Worm (Caenorhabditis elegans) whole organism, young adult: Measurements from ENCODE around the gene H01G02.1.

Experiments
- B0035.1 ChIP-seq: sonication (generic microtip); optimal IDR thresholded peaks from 2 replicates; lab custom pipeline; 2016; ENCODE audit warnings: missing genetic modification characterization, mild to moderate bottlenecking, missing compliant biosample characterization, missing genotype, missing genetic modification reagents
- B0261.1 ChIP-seq: sonication (generic microtip); optimal IDR thresholded peaks from 2 replicates; lab custom pipeline; 2016; ENCODE audit warnings: mild to moderate bottlenecking, missing genetic modification characterization, moderate library complexity, missing compliant biosample characterization
- C06A6.2 ChIP-seq: fragments of 200-800 bp; sonication (Bioruptor generic); conservative IDR thresholded peaks from 2 replicates; pipeline ENCODE4 v1.3.6; 2022; ENCODE audit warnings: missing genetic modification characterization, missing compliant biosample characterization
- C17E4.6 ChIP-seq: fragments of 200-800 bp; sonication (Bioruptor generic); IDR thresholded peaks from 2 replicates; pipeline ENCODE4 v1.3.6; 2022; ENCODE audit warnings: missing genetic modification reagents, missing genetic modification characterization, missing compliant biosample characterization
- F22D6.2 ChIP-seq: sonication (generic microtip); optimal IDR thresholded peaks from 2 replicates; lab custom pipeline; 2016; ENCODE audit warnings: mild to moderate bottlenecking, missing genetic modification characterization, missing compliant biosample characterization
- F23B12.7 ChIP-seq: sonication (generic microtip); optimal IDR thresholded peaks from 2 replicates; lab custom pipeline; 2017; ENCODE audit warnings: missing genetic modification characterization, mild to moderate bottlenecking, missing compliant biosample characterization, antibody characterized with exemption, moderate library complexity; ENCODE audit not compliant: insufficient read depth
- F39B2.1 ChIP-seq: fragments of 200-800 bp; sonication (Bioruptor generic); IDR thresholded peaks from 2 replicates; pipeline ENCODE4 v1.3.6; 2022; ENCODE audit warnings: missing genetic modification reagents, missing genetic modification characterization, missing compliant biosample characterization
- K11D2.4 ChIP-seq: fragments of 200-800 bp; sonication (Bioruptor generic); IDR thresholded peaks from 2 replicates; pipeline ENCODE4 v1.3.6; 2022; ENCODE audit warnings: missing genetic modification reagents, missing genetic modification characterization, missing compliant biosample characterization
- K12H6.12 ChIP-seq: fragments of 200-800 bp; sonication (Bioruptor generic); optimal IDR thresholded peaks from 2 replicates; lab custom pipeline; 2018; ENCODE audit warnings: mild to moderate bottlenecking, missing genetic modification characterization, missing compliant biosample characterization
- Y53F4B.3 ChIP-seq: fragments of 200-800 bp; sonication (Bioruptor generic); IDR thresholded peaks from 2 replicates; pipeline ENCODE4 v1.3.6; 2022; ENCODE audit warnings: missing genetic modification reagents, missing genetic modification characterization, missing compliant biosample characterization
- Y56A3A.18 ChIP-seq: fragments of 200-800 bp; sonication (Bioruptor generic); IDR thresholded peaks from 2 replicates; pipeline ENCODE4 v1.3.6; 2022; ENCODE audit warnings: missing genetic modification reagents, missing genetic modification characterization, missing compliant biosample characterization
- ama-1 ChIP-seq, 3 experiments: fragments of 150-350 bp in 1 of 3; sonication (generic microtip) in 2 of 3; optimal IDR thresholded peaks; 2 replicates each; lab custom pipeline; 2014 to 2018; ENCODE audit warnings: missing biosample characterization in 2 of 3, missing genetic modification characterization in 2 of 3, missing genetic modification reagents in 2 of 3
- attf-5 ChIP-seq: fragments of 200-800 bp; sonication (Bioruptor generic); optimal IDR thresholded peaks from 2 replicates; lab custom pipeline; 2018; ENCODE audit warnings: mild to moderate bottlenecking, missing genetic modification characterization, missing compliant biosample characterization
- ccch-3 ChIP-seq: fragments of 200-800 bp; sonication (Bioruptor generic); optimal IDR thresholded peaks from 2 replicates; lab custom pipeline; 2018; ENCODE audit warnings: mild to moderate bottlenecking, missing genetic modification characterization, missing compliant biosample characterization
- cebp-1 ChIP-seq, 2 experiments: fragments of 200-800 bp in 1 of 2; sonication (Bioruptor generic) in 1 of 2; sonication (generic microtip) in 1 of 2; IDR thresholded peaks in 1 of 2; optimal IDR thresholded peaks in 1 of 2; 2 replicates each; pipeline versions ENCODE4 v1.3.6 to Lab custom; 2017 to 2022; ENCODE audit warnings: missing compliant biosample characterization in 2 of 2, missing genetic modification characterization in 2 of 2, mild to moderate bottlenecking in 1 of 2, missing genetic modification reagents in 1 of 2, moderate library complexity in 1 of 2
- ceh-27 ChIP-seq: fragments of 200-800 bp; sonication (Bioruptor generic); optimal IDR thresholded peaks from 2 replicates; lab custom pipeline; 2018; ENCODE audit warnings: mild to moderate bottlenecking, missing genetic modification characterization, moderate library complexity, missing compliant biosample characterization
- ceh-58 ChIP-seq: fragments of 200-800 bp; sonication (Bioruptor generic); IDR thresholded peaks from 2 replicates; pipeline ENCODE4 v1.3.6; 2022; ENCODE audit warnings: missing genetic modification characterization, missing compliant biosample characterization
- dpl-1 ChIP-seq: fragments of 150-350 bp; optimal IDR thresholded peaks from 2 replicates; lab custom pipeline; 2014; ENCODE audit warnings: missing biosample characterization, missing genetic modification reagents, missing genetic modification characterization
- efl-1 ChIP-seq: fragments of 150-350 bp; optimal IDR thresholded peaks from 2 replicates; lab custom pipeline; 2014; ENCODE audit warnings: missing biosample characterization, missing genetic modification reagents, missing genetic modification characterization
- ekl-4 ChIP-seq: fragments of 200-800 bp; sonication (Bioruptor generic); IDR thresholded peaks from 2 replicates; pipeline ENCODE4 v1.3.6; 2022; ENCODE audit warnings: missing genetic modification reagents, missing genetic modification characterization, missing compliant biosample characterization
- hsf-1 ChIP-seq: fragments of 200-800 bp; sonication (Bioruptor generic); IDR thresholded peaks from 2 replicates; pipeline ENCODE4 v1.3.6; 2022; ENCODE audit warnings: missing genetic modification reagents, missing genetic modification characterization, missing compliant biosample characterization
- lag-1 ChIP-seq: fragments of 200-800 bp; sonication (Bioruptor generic); IDR thresholded peaks from 2 replicates; pipeline ENCODE4 v1.3.6; 2022; ENCODE audit warnings: missing genetic modification reagents, missing genetic modification characterization, missing compliant biosample characterization
- let-607 ChIP-seq, 2 experiments: fragments of 200-800 bp in 1 of 2; sonication (Bioruptor generic) in 1 of 2; sonication (generic microtip) in 1 of 2; optimal IDR thresholded peaks; 2 replicates each; lab custom pipeline; 2016 to 2018; ENCODE audit warnings: mild to moderate bottlenecking in 2 of 2, missing compliant biosample characterization in 2 of 2, missing genetic modification characterization in 2 of 2, moderate library complexity in 2 of 2, missing genotype in 1 of 2
- lin-26 ChIP-seq: fragments of 200-800 bp; sonication (Bioruptor generic); IDR thresholded peaks from 2 replicates; pipeline ENCODE4 v1.3.6; 2022; ENCODE audit warnings: missing genetic modification reagents, missing genetic modification characterization, missing compliant biosample characterization
- madf-10 ChIP-seq: sonication (generic microtip); optimal IDR thresholded peaks from 2 replicates; lab custom pipeline; 2016; ENCODE audit warnings: mild to moderate bottlenecking, missing genetic modification characterization, missing compliant biosample characterization
- madf-3 ChIP-seq: fragments of 200-800 bp; sonication (Bioruptor generic); IDR thresholded peaks from 2 replicates; pipeline ENCODE4 v1.3.6; 2022; ENCODE audit warnings: missing genetic modification reagents, missing genetic modification characterization, missing compliant biosample characterization
- mel-28 ChIP-seq: sonication (generic microtip); optimal IDR thresholded peaks from 2 replicates; lab custom pipeline; 2016; ENCODE audit warnings: borderline replicate concordance, mild to moderate bottlenecking, missing genetic modification characterization, missing compliant biosample characterization
- mxl-1 ChIP-seq: sonication (generic microtip); optimal IDR thresholded peaks from 2 replicates; lab custom pipeline; 2016; ENCODE audit warnings: missing genetic modification characterization, missing compliant biosample characterization
- nfyb-1 ChIP-seq: fragments of 200-800 bp; sonication (Bioruptor generic); IDR thresholded peaks from 2 replicates; pipeline ENCODE4 v1.3.6; 2022; ENCODE audit warnings: missing genetic modification reagents, missing genetic modification characterization, missing compliant biosample characterization
- nhr-120 ChIP-seq: fragments of 200-800 bp; sonication (Bioruptor generic); IDR thresholded peaks from 2 replicates; pipeline ENCODE4 v1.3.6; 2022; ENCODE audit warnings: missing genetic modification characterization, missing compliant biosample characterization
- nhr-80 ChIP-seq: sonication (generic microtip); optimal IDR thresholded peaks from 2 replicates; lab custom pipeline; 2016; ENCODE audit warnings: missing genetic modification characterization, missing compliant biosample characterization
- repo-1 ChIP-seq: sonication (generic microtip); optimal IDR thresholded peaks from 2 replicates; lab custom pipeline; 2017; ENCODE audit warnings: mild to moderate bottlenecking, missing genetic modification characterization, missing compliant biosample characterization
- rpc-1 ChIP-seq, 2 experiments: fragments of 150-350 bp in 1 of 2; sonication (generic microtip) in 1 of 2; optimal IDR thresholded peaks; 2 replicates each; lab custom pipeline; 2014 to 2018; ENCODE audit warnings: missing biosample characterization in 1 of 2, missing genetic modification characterization in 1 of 2, missing genetic modification reagents in 1 of 2, missing genotype in 1 of 2
- snpc-1.1 ChIP-seq: sonication (generic microtip); optimal IDR thresholded peaks from 2 replicates; lab custom pipeline; 2017; ENCODE audit warnings: missing genetic modification characterization, mild to moderate bottlenecking, missing compliant biosample characterization, antibody characterized with exemption, moderate library complexity, missing genotype, missing genetic modification reagents; ENCODE audit not compliant: insufficient read depth
- snpc-1.3 ChIP-seq: sonication (generic microtip); optimal IDR thresholded peaks from 2 replicates; lab custom pipeline; 2017; ENCODE audit warnings: missing genetic modification characterization, mild to moderate bottlenecking, missing compliant biosample characterization, antibody characterized with exemption, moderate library complexity, missing genotype, missing genetic modification reagents; ENCODE audit not compliant: insufficient read depth
- ztf-18 ChIP-seq: sonication (generic microtip); optimal IDR thresholded peaks from 2 replicates; lab custom pipeline; 2016; ENCODE audit warnings: missing genotype, mild to moderate bottlenecking, missing genetic modification characterization, missing compliant biosample characterization
- ztf-22 ChIP-seq: fragments of 200-800 bp; sonication (Bioruptor generic); optimal IDR thresholded peaks from 2 replicates; lab custom pipeline; 2018; ENCODE audit warnings: mild to moderate bottlenecking, missing genetic modification characterization, moderate library complexity, missing compliant biosample characterization

The H01G02.1 gene

ce11 chrIV:11821591-11822361 lies 17.8 kb upstream of the H01G02.1 start, which contains the start of the genes par-5 and M117.3 (continued):
- TF ChIP-seq ekl-4 = peak; percentile 92
- peak; percentile 43 for TF ChIP-seq mxl-1 (tag; lab: Kevin White, UChicago)
- TF ChIP-seq mel-28 = no peak
- TF ChIP-seq B0261.1 = no peak
- peak; percentile 64 for TF ChIP-seq madf-10 (tag; lab: Kevin White, UChicago)
- no peak for TF ChIP-seq F39B2.1 (GFP tag; lab: Robert Waterston, UW)
- no peak for TF ChIP-seq B0035.1 (tag; lab: Kevin White, UChicago)
- peak; percentile 90 for TF ChIP-seq nfyb-1 (GFP tag; lab: Robert Waterston, UW)
- TF ChIP-seq Y53F4B.3 (GFP tag; lab: Robert Waterston, UW) = no peak
- no peak for TF ChIP-seq rpc-1 (optimal IDR thresholded peaks at IDR 0.05; lab: Kevin White, UChicago)
- no peak for TF ChIP-seq rpc-1 (tag; optimal IDR thresholded peaks at IDR 0.05; lab: Kevin White, UChicago)
- peak; percentile 75 for TF ChIP-seq cebp-1 (GFP tag; IDR thresholded peaks at IDR 0.05; lab: Robert Waterston, UW)
- TF ChIP-seq cebp-1 (tag; optimal IDR thresholded peaks at IDR 0.05; lab: Kevin White, UChicago) = peak; percentile 89
- peak; percentile 36 to 39 for TF ChIP-seq let-607 (tag; optimal IDR thresholded peaks at IDR 0.05; lab: Kevin White, UChicago)
- peak; percentile 65 for TF ChIP-seq K11D2.4
- no peak for TF ChIP-seq nhr-120
- peak; percentile 76 for TF ChIP-seq K12H6.12 (tag; lab: Kevin White, UChicago)
- peak; percentile 88 for TF ChIP-seq attf-5 (GFP tag; lab: Kevin White, UChicago)
- no peak for TF ChIP-seq lag-1
- peak; percentile 90 for TF ChIP-seq ceh-27 (GFP tag; lab: Kevin White, UChicago)
- TF ChIP-seq Y56A3A.18 (GFP tag; lab: Robert Waterston, UW) = no peak
- peak; percentile 19 for TF ChIP-seq F22D6.2 (tag; lab: Kevin White, UChicago)
- TF ChIP-seq snpc-1.1 (tag; lab: Kevin White, UChicago) = no peak
- no peak for TF ChIP-seq ceh-58
- TF ChIP-seq repo-1 (tag; lab: Kevin White, UChicago) = no peak
- TF ChIP-seq F23B12.7 (tag; lab: Kevin White, UChicago) = no peak
- peak; percentile 55 for TF ChIP-seq ztf-18 (tag; lab: Kevin White, UChicago)
- peak; percentile 68; the same call in 1 of the 2 replicates for TF ChIP-seq lin-26
- TF ChIP-seq ama-1 (optimal IDR thresholded peaks at IDR 0.05; lab: Kevin White, UChicago) = no peak
- TF ChIP-seq ama-1 (GFP tag; optimal IDR thresholded peaks at IDR 0.05; lab: Kevin White, UChicago) = no peak
- TF ChIP-seq C06A6.2 (GFP tag; lab: Robert Waterston, UW) = peak; percentile 60; the same call in 1 of the 2 replicates
- TF ChIP-seq ztf-22 (GFP tag; lab: Kevin White, UChicago) = peak; percentile 16
- no peak; the same call in 1 of the 2 replicates for TF ChIP-seq madf-3
- no peak for TF ChIP-seq snpc-1.3 (tag; lab: Kevin White, UChicago)
- no peak for TF ChIP-seq ccch-3 (GFP tag; lab: Kevin White, UChicago)
- peak; percentile 45; the same call in 1 of the 2 replicates for TF ChIP-seq C17E4.6 (GFP tag; lab: Robert Waterston, UW)
- TF ChIP-seq efl-1 (GFP tag; lab: Kevin White, UChicago) = no peak
- TF ChIP-seq nhr-80 (tag; lab: Kevin White, UChicago) = peak; percentile 92
- TF ChIP-seq hsf-1 (GFP tag; lab: Robert Waterston, UW) = peak; percentile 76
- TF ChIP-seq dpl-1 (GFP tag; lab: Kevin White, UChicago) = no peak
